Fruit fly (Drosophila melanogaster) whole organism, wandering third instar larva: ENCODE results near the gene CG14691.

Experiments
- HLH106 ChIP-seq: fragments of 200-800 bp; optimal IDR thresholded peaks from 3 replicates; lab custom pipeline; 2019; ENCODE audit warnings: missing biosample characterization, mild to moderate bottlenecking, missing genetic modification characterization, moderate library complexity
- OdsH ChIP-seq: fragments of 200-800 bp; sonication (Bioruptor generic); optimal IDR thresholded peaks from 2 replicates; lab custom pipeline; 2016; ENCODE audit warnings: missing biosample characterization, mild to moderate bottlenecking, missing genetic modification characterization
- Vsx2 ChIP-seq: fragments of 200-300, 225-300 bp; sonication (Bioruptor generic); optimal IDR thresholded peaks from 2 replicates; lab custom pipeline; 2018; ENCODE audit warnings: missing biosample characterization, missing genetic modification characterization; ENCODE audit not compliant: partially characterized antibody
- dsf ChIP-seq: sonication (Bioruptor generic); optimal IDR thresholded peaks from 2 replicates; lab custom pipeline; 2016; ENCODE audit warnings: missing biosample characterization, missing genetic modification characterization, borderline replicate concordance
- lola ChIP-seq: fragments of >200 bp; optimal IDR thresholded peaks from 2 replicates; lab custom pipeline; 2017; ENCODE audit warnings: missing biosample characterization, missing genetic modification characterization
- psq ChIP-seq: fragments of 200-800 bp; sonication (Bioruptor generic); optimal IDR thresholded peaks from 3 replicates; lab custom pipeline; 2017; ENCODE audit warnings: missing biosample characterization, mild to moderate bottlenecking, missing genetic modification characterization, moderate library complexity
- rgr ChIP-seq: fragments of 200-800 bp; sonication (Bioruptor generic); optimal IDR thresholded peaks from 3 replicates; lab custom pipeline; 2016; ENCODE audit warnings: missing biosample characterization, mild to moderate bottlenecking, missing genetic modification characterization
- tai ChIP-seq: sonication (Bioruptor generic); optimal IDR thresholded peaks from 2 replicates; lab custom pipeline; 2016; ENCODE audit warnings: missing biosample characterization, missing genetic modification characterization
- usp ChIP-seq: fragments of >200 bp; optimal IDR thresholded peaks from 2 replicates; lab custom pipeline; 2017; ENCODE audit warnings: missing biosample characterization, missing genetic modification characterization

DNA sequence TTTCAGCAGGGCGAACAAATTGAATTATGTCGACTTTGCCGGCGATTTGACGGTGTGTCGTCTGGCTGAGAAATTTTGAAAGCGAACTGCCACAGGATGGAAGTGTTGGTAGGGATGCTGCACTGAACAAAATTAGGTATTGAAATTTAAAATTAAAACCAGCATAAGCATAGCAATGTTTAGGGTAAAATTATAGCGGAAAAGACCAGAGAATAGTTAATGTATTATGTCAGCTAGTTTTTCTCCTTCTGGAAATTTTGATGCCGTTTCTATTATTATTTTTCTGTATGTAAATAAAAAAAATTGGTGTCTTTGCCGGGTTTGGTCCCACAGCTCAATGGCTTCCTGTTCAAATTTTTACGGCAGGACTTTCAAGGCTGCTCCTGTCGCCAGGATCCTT is 28.7 kb downstream of the CG14691 start:
- TF ChIP-seq tai (GFP tag; lab: Kevin White, UChicago) (no peak), rgr (GFP tag; lab: Kevin White, UChicago) (no peak), psq (no peak), dsf (no peak), usp (GFP tag; lab: Kevin White, UChicago) (no peak), HLH106 (tag; lab: Kevin White, UChicago) (no peak), Vsx2 (GFP tag; lab: Kevin White, UChicago) (no peak), OdsH (GFP tag; lab: Kevin White, UChicago) (no peak), lola (GFP tag; lab: Kevin White, UChicago) (no peak)
